Worm (Caenorhabditis elegans): ENCODE results near the gene nlp-6.

The nlp-6 gene

ce11 chrX:17674313-17674712 is 12.1 kb downstream of the nlp-6 start:
- TF ChIP-seq hmbx-1 (tag; optimal IDR thresholded peaks at IDR 0.05) (no peak), hmg-4 (GFP tag; optimal IDR thresholded peaks at IDR 0.05) (no peak), tra-4 (tag; optimal IDR thresholded peaks at IDR 0.05) (no peak), flt-1 (GFP tag; IDR thresholded peaks at IDR 0.05) (no peak), ceh-36 (tag; optimal IDR thresholded peaks at IDR 0.05) (no peak), pes-1 (GFP tag; IDR thresholded peaks at IDR 0.05) (no peak), ceh-13 (GFP tag; optimal IDR thresholded peaks at IDR 0.05) (no peak), scrt-1 (GFP tag; IDR thresholded peaks at IDR 0.05) (no peak), aly-1 (tag; optimal IDR thresholded peaks at IDR 0.05) (no peak), ama-1 (optimal IDR thresholded peaks at IDR 0.05) (no peak), tbx-11 (GFP tag; IDR thresholded peaks at IDR 0.05) (no peak), B0310.2 (tag; optimal IDR thresholded peaks at IDR 0.05) (no peak), hnd-1 (tag; optimal IDR thresholded peaks at IDR 0.05) (no peak), F13C5.2 (tag; optimal IDR thresholded peaks at IDR 0.05) (no peak), ets-7 (tag; optimal IDR thresholded peaks at IDR 0.05) (no peak), tbx-37 (GFP tag; conservative IDR thresholded peaks at IDR 0.05) (no peak), sea-1 (GFP tag; conservative IDR thresholded peaks at IDR 0.05) (no peak)

ce11 chrX:17675727-17676126 is 13.5 kb downstream of the nlp-6 start:
- TF ChIP-seq aly-1 (tag; optimal IDR thresholded peaks at IDR 0.05): no peak
- no peak for TF ChIP-seq ceh-13 (GFP tag; optimal IDR thresholded peaks at IDR 0.05)
- TF ChIP-seq tra-4 (tag; optimal IDR thresholded peaks at IDR 0.05): no peak
- TF ChIP-seq ets-7 (tag; optimal IDR thresholded peaks at IDR 0.05): no peak
- no peak for TF ChIP-seq pes-1 (GFP tag; IDR thresholded peaks at IDR 0.05)
- TF ChIP-seq tbx-37 (GFP tag; conservative IDR thresholded peaks at IDR 0.05): no peak
- no peak for TF ChIP-seq ceh-36 (tag; optimal IDR thresholded peaks at IDR 0.05)

- TF ChIP-seq B0310.2 (tag; optimal IDR thresholded peaks at IDR 0.05): no peak
- no peak for TF ChIP-seq F13C5.2 (tag; optimal IDR thresholded peaks at IDR 0.05)
- no peak for TF ChIP-seq ceh-13 (GFP tag; optimal IDR thresholded peaks at IDR 0.05)
- TF ChIP-seq pes-1 (GFP tag; IDR thresholded peaks at IDR 0.05): no peak
- TF ChIP-seq flt-1 (GFP tag; IDR thresholded peaks at IDR 0.05): no peak
- no peak for TF ChIP-seq tbx-37 (GFP tag; conservative IDR thresholded peaks at IDR 0.05)
- no peak for TF ChIP-seq sea-1 (GFP tag; conservative IDR thresholded peaks at IDR 0.05)
- no peak for TF ChIP-seq ets-7 (tag; optimal IDR thresholded peaks at IDR 0.05)
- no peak for TF ChIP-seq scrt-1 (GFP tag; IDR thresholded peaks at IDR 0.05)
- TF ChIP-seq hmg-4 (GFP tag; optimal IDR thresholded peaks at IDR 0.05): no peak
These were observed 14.4 kb downstream of the nlp-6 start for ce11 chrX:17676679-17677078.

- TF ChIP-seq scrt-1 (GFP tag; IDR thresholded peaks at IDR 0.05): no peak
- TF ChIP-seq ama-1 (optimal IDR thresholded peaks at IDR 0.05): no peak
- TF ChIP-seq ceh-13 (GFP tag; optimal IDR thresholded peaks at IDR 0.05): no peak
- no peak for TF ChIP-seq tbx-11 (GFP tag; IDR thresholded peaks at IDR 0.05)
- no peak for TF ChIP-seq sea-1 (GFP tag; conservative IDR thresholded peaks at IDR 0.05)
- TF ChIP-seq F13C5.2 (tag; optimal IDR thresholded peaks at IDR 0.05): no peak
- TF ChIP-seq aly-1 (tag; optimal IDR thresholded peaks at IDR 0.05): no peak
- TF ChIP-seq tra-4 (tag; optimal IDR thresholded peaks at IDR 0.05): no peak
- TF ChIP-seq hmbx-1 (tag; optimal IDR thresholded peaks at IDR 0.05): no peak
- TF ChIP-seq hnd-1 (tag; optimal IDR thresholded peaks at IDR 0.05): no peak
- no peak for TF ChIP-seq tbx-37 (GFP tag; conservative IDR thresholded peaks at IDR 0.05)
- no peak for TF ChIP-seq hmg-4 (GFP tag; optimal IDR thresholded peaks at IDR 0.05)
- no peak for TF ChIP-seq pes-1 (GFP tag; IDR thresholded peaks at IDR 0.05)
These were observed 19.3 kb downstream of the nlp-6 start for ce11 chrX:17681534-17681933.

- TF ChIP-seq ceh-36 (tag; optimal IDR thresholded peaks at IDR 0.05) (no peak), tbx-37 (GFP tag; conservative IDR thresholded peaks at IDR 0.05) (no peak), pes-1 (GFP tag; IDR thresholded peaks at IDR 0.05) (no peak), F13C5.2 (tag; optimal IDR thresholded peaks at IDR 0.05) (no peak), tra-4 (tag; optimal IDR thresholded peaks at IDR 0.05) (no peak), hmg-4 (GFP tag; optimal IDR thresholded peaks at IDR 0.05) (no peak), tbx-11 (GFP tag; IDR thresholded peaks at IDR 0.05) (no peak), aly-1 (tag; optimal IDR thresholded peaks at IDR 0.05) (no peak), flt-1 (GFP tag; IDR thresholded peaks at IDR 0.05) (no peak), ama-1 (optimal IDR thresholded peaks at IDR 0.05) (no peak), hmbx-1 (tag; optimal IDR thresholded peaks at IDR 0.05) (no peak), ceh-13 (GFP tag; optimal IDR thresholded peaks at IDR 0.05) (no peak)
These were observed 20.0 kb downstream of the nlp-6 start for ce11 chrX:17682280-17682679.

ce11 chrX:17683698-17684097 is 21.5 kb downstream of the nlp-6 start:
- TF ChIP-seq ets-7 (tag; optimal IDR thresholded peaks at IDR 0.05): no peak
- TF ChIP-seq aly-1 (tag; optimal IDR thresholded peaks at IDR 0.05): no peak
- no peak for TF ChIP-seq hnd-1 (tag; optimal IDR thresholded peaks at IDR 0.05)
- no peak for TF ChIP-seq hmbx-1 (tag; optimal IDR thresholded peaks at IDR 0.05)
- TF ChIP-seq ceh-36 (tag; optimal IDR thresholded peaks at IDR 0.05): no peak
- TF ChIP-seq F13C5.2 (tag; optimal IDR thresholded peaks at IDR 0.05): no peak
- no peak for TF ChIP-seq sea-1 (GFP tag; conservative IDR thresholded peaks at IDR 0.05)
- no peak for TF ChIP-seq ama-1 (optimal IDR thresholded peaks at IDR 0.05)
- TF ChIP-seq pes-1 (GFP tag; IDR thresholded peaks at IDR 0.05): no peak
- TF ChIP-seq flt-1 (GFP tag; IDR thresholded peaks at IDR 0.05): no peak
- no peak for TF ChIP-seq tbx-11 (GFP tag; IDR thresholded peaks at IDR 0.05)
- no peak for TF ChIP-seq tbx-37 (GFP tag; conservative IDR thresholded peaks at IDR 0.05)

ce11 chrX:17684767-17685166 is 22.5 kb downstream of the nlp-6 start, which contains the start of gene T23E7.6:
T23E7.6 (minus strand) TSS chrX:17684811.
- no peak for TF ChIP-seq tbx-37 (GFP tag; conservative IDR thresholded peaks at IDR 0.05)
- no peak for TF ChIP-seq tbx-11 (GFP tag; IDR thresholded peaks at IDR 0.05)
- TF ChIP-seq B0310.2 (tag; optimal IDR thresholded peaks at IDR 0.05): no peak
- no peak for TF ChIP-seq tra-4 (tag; optimal IDR thresholded peaks at IDR 0.05)
- no peak for TF ChIP-seq ceh-36 (tag; optimal IDR thresholded peaks at IDR 0.05)
- no peak for TF ChIP-seq scrt-1 (GFP tag; IDR thresholded peaks at IDR 0.05)
- TF ChIP-seq flt-1 (GFP tag; IDR thresholded peaks at IDR 0.05): no peak
- no peak for TF ChIP-seq ets-7 (tag; optimal IDR thresholded peaks at IDR 0.05)
- TF ChIP-seq pes-1 (GFP tag; IDR thresholded peaks at IDR 0.05): no peak

ce11 chrX:17685959-17686358 is 23.7 kb downstream of the nlp-6 start:
- TF ChIP-seq tra-4 (tag; optimal IDR thresholded peaks at IDR 0.05) (no peak), F13C5.2 (tag; optimal IDR thresholded peaks at IDR 0.05) (no peak), hmg-4 (GFP tag; optimal IDR thresholded peaks at IDR 0.05) (no peak), ama-1 (optimal IDR thresholded peaks at IDR 0.05) (no peak), tbx-37 (GFP tag; conservative IDR thresholded peaks at IDR 0.05) (no peak), pes-1 (GFP tag; IDR thresholded peaks at IDR 0.05) (no peak), ceh-36 (tag; optimal IDR thresholded peaks at IDR 0.05) (no peak), ceh-13 (GFP tag; optimal IDR thresholded peaks at IDR 0.05) (no peak)

All from whole organism, early embryonic.